Fruit fly (Drosophila melanogaster): Measurements from ENCODE around the gene Sec16.

The Sec16 gene

DNA sequence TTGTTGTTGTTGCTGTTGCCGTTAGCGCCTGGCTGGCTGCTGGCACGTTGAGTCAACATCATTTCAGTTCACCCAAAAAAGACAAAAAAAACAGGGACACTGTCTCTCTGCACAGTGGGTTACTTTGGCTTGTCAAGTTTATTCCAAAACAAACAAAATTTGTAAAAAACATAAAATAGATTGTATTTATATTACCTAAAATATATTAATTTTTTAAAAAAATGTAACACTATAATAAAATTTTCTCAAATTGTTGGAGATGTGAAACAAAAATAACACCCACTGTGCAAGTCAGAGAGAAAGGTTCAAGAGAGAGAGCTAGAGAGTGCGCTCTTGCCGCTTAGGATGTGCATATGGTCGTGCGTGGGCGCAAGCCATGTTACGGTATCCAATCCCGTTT, 28.2 kb upstream of the Sec16 start (continued):
- TF ChIP-seq cg (GFP tag; optimal IDR thresholded peaks at IDR 0.05) = no peak
- peak; percentile 57 for TF ChIP-seq Xbp1 (GFP tag; optimal IDR thresholded peaks at IDR 0.05)
- no peak for TF ChIP-seq CG1832 (GFP tag; optimal IDR thresholded peaks at IDR 0.05)
- TF ChIP-seq Lpt (GFP tag; optimal IDR thresholded peaks at IDR 0.05) = no peak
- peak in 1 of 2 experiments; percentile 3 for TF ChIP-seq Pdp1 (GFP tag; optimal IDR thresholded peaks at IDR 0.05)
- TF ChIP-seq CG9437 (GFP tag; optimal IDR thresholded peaks at IDR 0.05) = peak; percentile 52
- TF ChIP-seq Meics (GFP tag; optimal IDR thresholded peaks at IDR 0.05) = peak; percentile 88
- no peak for TF ChIP-seq vfl (GFP tag; optimal IDR thresholded peaks at IDR 0.05)
- peak; percentile 68; the same call in 1 of the 2 replicates for TF ChIP-seq toy (GFP tag; IDR thresholded peaks at IDR 0.05)
- no peak for TF ChIP-seq fu2 (GFP tag; optimal IDR thresholded peaks at IDR 0.05)
- TF ChIP-seq CG12219 (GFP tag; optimal IDR thresholded peaks at IDR 0.05) = peak; percentile 45
- TF ChIP-seq br (optimal IDR thresholded peaks at IDR 0.05) = no peak
- no peak for TF ChIP-seq Bgb (GFP tag; IDR thresholded peaks at IDR 0.05; ENCODE audit: partially characterized antibody)
- TF ChIP-seq HHEX (GFP tag; optimal IDR thresholded peaks at IDR 0.05) = peak; percentile 81
- no peak for TF ChIP-seq CG4617 (GFP tag; optimal IDR thresholded peaks at IDR 0.05; ENCODE audit: borderline replicate concordance)
- peak; percentile 85 for TF ChIP-seq CG9932 (GFP tag; IDR thresholded peaks at IDR 0.05)
- peak; percentile 14 for TF ChIP-seq Jarid2 (GFP tag; optimal IDR thresholded peaks at IDR 0.05)
- no peak for TF ChIP-seq dan (GFP tag; IDR thresholded peaks at IDR 0.05)
- no peak for TF ChIP-seq CG17186 (GFP tag; optimal IDR thresholded peaks at IDR 0.05)
- TF ChIP-seq Hr78 (GFP tag; optimal IDR thresholded peaks at IDR 0.05) = no peak
- no peak for TF ChIP-seq CG5953 (GFP tag; IDR thresholded peaks at IDR 0.05)
- TF ChIP-seq unc-4 (GFP tag; IDR thresholded peaks at IDR 0.05; ENCODE audit: partially characterized antibody) = no peak
- TF ChIP-seq Sin3A (optimal IDR thresholded peaks at IDR 0.05) = no peak
- TF ChIP-seq CG3838 (GFP tag; optimal IDR thresholded peaks at IDR 0.05) = no peak
- TF ChIP-seq pros (GFP tag; optimal IDR thresholded peaks at IDR 0.05) = no peak
- no peak for TF ChIP-seq kay (GFP tag; optimal IDR thresholded peaks at IDR 0.05)
- peak; percentile 81 for TF ChIP-seq CG34376 (GFP tag; optimal IDR thresholded peaks at IDR 0.05)
- no peak for TF ChIP-seq pum (GFP tag; optimal IDR thresholded peaks at IDR 0.05)
- no peak for TF ChIP-seq HmgD (GFP tag; optimal IDR thresholded peaks at IDR 0.05)
- TF ChIP-seq Max (GFP tag; optimal IDR thresholded peaks at IDR 0.05) = peak; percentile 48
- TF ChIP-seq lmd (GFP tag; IDR thresholded peaks at IDR 0.05) = peak; percentile 68; the same call in 1 of the 2 replicates
- TF ChIP-seq cwo (GFP tag; optimal IDR thresholded peaks at IDR 0.05) = peak; percentile 86
- TF ChIP-seq gro (GFP tag; optimal IDR thresholded peaks at IDR 0.05) = no peak
- TF ChIP-seq cato (GFP tag; optimal IDR thresholded peaks at IDR 0.05; ENCODE audit: borderline replicate concordance) = peak; percentile 37
- peak; percentile 80 for TF ChIP-seq Sox102F (GFP tag; optimal IDR thresholded peaks at IDR 0.05)
- peak; percentile 76 for TF ChIP-seq Oli (tag; optimal IDR thresholded peaks at IDR 0.05)
- TF ChIP-seq CG10565 (GFP tag; optimal IDR thresholded peaks at IDR 0.05) = no peak
- peak; percentile 85 for TF ChIP-seq CG6813 (GFP tag; optimal IDR thresholded peaks at IDR 0.05)
- TF ChIP-seq Atf6 (GFP tag; IDR thresholded peaks at IDR 0.05) = peak; percentile 88
- no peak for TF ChIP-seq CG4854 (GFP tag; optimal IDR thresholded peaks at IDR 0.05)
- no peak for TF ChIP-seq Camta (GFP tag; optimal IDR thresholded peaks at IDR 0.05)
- TF ChIP-seq cad (GFP tag; optimal IDR thresholded peaks at IDR 0.05) = no peak
- TF ChIP-seq ase (GFP tag; IDR thresholded peaks at IDR 0.05) = no peak; the same call in 2 of the 3 replicates
- no peak for TF ChIP-seq CG8290 (GFP tag; optimal IDR thresholded peaks at IDR 0.05)
- no peak for TF ChIP-seq CG8290 (tag; optimal IDR thresholded peaks at IDR 0.05)
- TF ChIP-seq btn (GFP tag; optimal IDR thresholded peaks at IDR 0.05) = no peak
- TF ChIP-seq gt (GFP tag; IDR thresholded peaks at IDR 0.05) = no peak
- no peak for TF ChIP-seq CG12744 (GFP tag; optimal IDR thresholded peaks at IDR 0.05)
- peak; percentile 98 for TF ChIP-seq CG18599 (GFP tag; optimal IDR thresholded peaks at IDR 0.05)
- peak; percentile 75 for TF ChIP-seq CG18619 (GFP tag; optimal IDR thresholded peaks at IDR 0.05)
- TF ChIP-seq CG8924 (tag; optimal IDR thresholded peaks at IDR 0.05) = peak; percentile 87
- TF ChIP-seq ap (GFP tag; IDR thresholded peaks at IDR 0.05) = peak; percentile 34; the same call in 1 of the 2 replicates
